Fruit fly (Drosophila melanogaster): ENCODE measurements around the gene ome.

Gene ome

dm6 chr3L:14759097-14759795, 86.6 kb downstream of the ome start (continued):
- TF ChIP-seq yki (optimal IDR thresholded peaks at IDR 0.05), result peak; percentile 61
- peak; percentile 25; the same call in 1 of the 2 replicates for TF ChIP-seq bbx (GFP tag; IDR thresholded peaks at IDR 0.05; ENCODE audit: partially characterized antibody)
- TF ChIP-seq CG32532 (GFP tag; IDR thresholded peaks at IDR 0.05), result peak; percentile 100
- TF ChIP-seq CG14667 (GFP tag; IDR thresholded peaks at IDR 0.05), result peak; percentile 99
- TF ChIP-seq CG10366 (GFP tag; IDR thresholded peaks at IDR 0.05), result peak; percentile 99
- peak; percentile 100 for TF ChIP-seq CG12391 (tag; optimal IDR thresholded peaks at IDR 0.05)
- peak; percentile 98 for TF ChIP-seq gcm2 (GFP tag; optimal IDR thresholded peaks at IDR 0.05)
- TF ChIP-seq row (GFP tag; IDR thresholded peaks at IDR 0.05), result peak; percentile 100
- peak; percentile 100 for TF ChIP-seq CG15011 (GFP tag; optimal IDR thresholded peaks at IDR 0.05)
- peak; percentile 85 for TF ChIP-seq Dip2 (GFP tag; IDR thresholded peaks at IDR 0.05)
- TF ChIP-seq CG7556 (GFP tag; optimal IDR thresholded peaks at IDR 0.05), result peak; percentile 100
- peak; percentile 94 for TF ChIP-seq Kr (GFP tag; optimal IDR thresholded peaks at IDR 0.05)
- TF ChIP-seq emc (GFP tag; optimal IDR thresholded peaks at IDR 0.05), result peak; percentile 99
- TF ChIP-seq Oaz (GFP tag; IDR thresholded peaks at IDR 0.05), result peak; percentile 99
- TF ChIP-seq Adf1 (GFP tag; IDR thresholded peaks at IDR 0.05), result peak; percentile 95
- TF ChIP-seq CG7372 (GFP tag; IDR thresholded peaks at IDR 0.05), result peak; percentile 100
- TF ChIP-seq Ptx1 (GFP tag; IDR thresholded peaks at IDR 0.05), result peak; percentile 100
- TF ChIP-seq ken (GFP tag; IDR thresholded peaks at IDR 0.05), result peak; percentile 99
- TF ChIP-seq CG15479 (GFP tag; optimal IDR thresholded peaks at IDR 0.05), result peak; percentile 84
- TF ChIP-seq CG2875 (GFP tag; optimal IDR thresholded peaks at IDR 0.05), result peak; percentile 100
- peak; percentile 100 for TF ChIP-seq Fer2 (tag; optimal IDR thresholded peaks at IDR 0.05)
- peak; percentile 100 for TF ChIP-seq oc (tag; optimal IDR thresholded peaks at IDR 0.05)
- peak; percentile 94 for TF ChIP-seq CG1603 (tag; optimal IDR thresholded peaks at IDR 0.05)
- peak; percentile 99 for TF ChIP-seq slp2 (GFP tag; optimal IDR thresholded peaks at IDR 0.05)
- TF ChIP-seq CG31441 (GFP tag; IDR thresholded peaks at IDR 0.05), result peak; percentile 100
- peak; percentile 97 for TF ChIP-seq CG10274 (GFP tag; optimal IDR thresholded peaks at IDR 0.05)
- TF ChIP-seq ftz-f1 (GFP tag; optimal IDR thresholded peaks at IDR 0.05), result peak; percentile 92
- peak; percentile 99 for TF ChIP-seq Dip3 (GFP tag; optimal IDR thresholded peaks at IDR 0.05)
- TF ChIP-seq Stat92E (GFP tag; optimal IDR thresholded peaks at IDR 0.05), result peak in 1 of 3 experiments; percentile 99

DNA sequence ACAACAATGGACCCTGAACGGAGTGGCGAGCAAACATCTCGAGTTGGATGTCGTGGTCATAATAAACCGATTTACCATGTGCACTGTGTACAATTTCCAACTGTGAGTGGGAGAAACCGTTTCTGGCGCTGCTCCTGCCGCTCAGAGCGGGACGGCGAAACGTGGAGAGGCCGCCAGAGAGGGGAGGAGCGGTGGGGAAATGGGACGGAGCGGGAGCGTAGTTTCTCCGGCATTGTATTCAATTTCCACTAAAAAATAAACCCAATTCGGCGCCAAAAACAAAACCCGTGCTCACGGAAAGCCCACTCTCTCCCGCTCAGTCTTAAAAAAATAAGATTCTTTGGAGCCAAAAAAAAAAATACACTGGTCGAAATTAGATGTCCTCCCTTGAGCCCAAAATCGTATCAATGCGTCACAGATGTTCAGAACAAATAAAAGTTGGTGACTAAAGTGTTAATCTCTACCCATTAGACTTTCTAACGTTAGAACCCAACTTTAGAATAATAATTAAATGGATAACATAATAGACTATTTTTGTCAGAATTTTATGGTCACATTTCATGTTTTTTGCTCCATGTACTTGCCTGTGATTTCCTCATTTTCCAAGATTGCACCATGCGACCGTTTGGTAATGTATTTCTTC, 87.5 kb downstream of the ome start:
- TF ChIP-seq CG4854 (GFP tag; optimal IDR thresholded peaks at IDR 0.05) (peak; percentile 44), gcm2 (GFP tag; optimal IDR thresholded peaks at IDR 0.05) (peak; percentile 54), CG10274 (GFP tag; optimal IDR thresholded peaks at IDR 0.05) (peak; percentile 31), CG15514 (GFP tag; optimal IDR thresholded peaks at IDR 0.05) (peak; percentile 36), pros (GFP tag; optimal IDR thresholded peaks at IDR 0.05) (no peak), tio (GFP tag; optimal IDR thresholded peaks at IDR 0.05) (peak; percentile 69), HLHmδ (GFP tag; optimal IDR thresholded peaks at IDR 0.05) (no peak), gsb (GFP tag; IDR thresholded peaks at IDR 0.05) (no peak), CG6254 (GFP tag; optimal IDR thresholded peaks at IDR 0.05) (peak; percentile 56), mam (GFP tag; optimal IDR thresholded peaks at IDR 0.05) (peak; percentile 81), hbn (GFP tag; IDR thresholded peaks at IDR 0.05; ENCODE audit: partially characterized antibody) (peak; percentile 40), B-H1 (GFP tag; IDR thresholded peaks at IDR 0.05) (peak; percentile 38; the same call in 1 of the 3 replicates), Trl (optimal IDR thresholded peaks at IDR 0.05) (peak; percentile 90 to 98), Trl (GFP tag; optimal IDR thresholded peaks at IDR 0.05) (peak; percentile 45), CG16815 (GFP tag; optimal IDR thresholded peaks at IDR 0.05) (peak; percentile 41), yki (optimal IDR thresholded peaks at IDR 0.05) (peak; percentile 76), Lim3 (GFP tag; IDR thresholded peaks at IDR 0.05) (no peak), corto (GFP tag; optimal IDR thresholded peaks at IDR 0.05) (no peak), repo (GFP tag; optimal IDR thresholded peaks at IDR 0.05) (peak; percentile 47), Adf1 (GFP tag; IDR thresholded peaks at IDR 0.05) (peak; percentile 55; the same call in 1 of the 2 replicates), pfk (GFP tag; optimal IDR thresholded peaks at IDR 0.05) (no peak), D (optimal IDR thresholded peaks at IDR 0.05) (no peak), D (GFP tag; optimal IDR thresholded peaks at IDR 0.05) (no peak), pita (GFP tag; optimal IDR thresholded peaks at IDR 0.05) (no peak), Ptx1 (GFP tag; IDR thresholded peaks at IDR 0.05) (peak; percentile 76)

Measured in whole organism, embryonic.